Worm (Caenorhabditis elegans) whole organism, early embryonic: ENCODE measurements around the gene ptr-3.

Source experiments
- B0310.2 ChIP-seq: sonication (generic microtip); optimal IDR thresholded peaks from 2 replicates; lab custom pipeline; 2016; ENCODE audit warnings: mild to moderate bottlenecking, missing genetic modification characterization, missing compliant biosample characterization
- F13C5.2 ChIP-seq: sonication (generic microtip); optimal IDR thresholded peaks from 2 replicates; lab custom pipeline; 2017; ENCODE audit warnings: mild to moderate bottlenecking, missing genetic modification characterization, inconsistent platforms, missing compliant biosample characterization
- aly-1 ChIP-seq: sonication (generic microtip); optimal IDR thresholded peaks from 2 replicates; lab custom pipeline; 2016; ENCODE audit warnings: missing genetic modification characterization, missing compliant biosample characterization
- ama-1 ChIP-seq: fragments of 150-350 bp; optimal IDR thresholded peaks from 2 replicates; lab custom pipeline; 2014
- ceh-36 ChIP-seq: sonication (generic microtip); optimal IDR thresholded peaks from 2 replicates; lab custom pipeline; 2016; ENCODE audit warnings: missing genetic modification characterization, inconsistent platforms, missing compliant biosample characterization
- flt-1 ChIP-seq: fragments of 200-800 bp; sonication (Bioruptor generic); IDR thresholded peaks from 2 replicates; pipeline ENCODE4 v1.3.6; 2022; ENCODE audit warnings: missing genetic modification characterization, missing compliant biosample characterization
- hmbx-1 ChIP-seq: sonication (generic microtip); optimal IDR thresholded peaks from 2 replicates; lab custom pipeline; 2016; ENCODE audit warnings: mild to moderate bottlenecking, missing genetic modification characterization, missing compliant biosample characterization
- hmg-4 ChIP-seq: fragments of 200-800 bp; sonication (Bioruptor generic); optimal IDR thresholded peaks from 2 replicates; lab custom pipeline; 2018; ENCODE audit warnings: mild to moderate bottlenecking, missing genetic modification characterization, missing compliant biosample characterization
- hnd-1 ChIP-seq: sonication (generic microtip); optimal IDR thresholded peaks from 2 replicates; lab custom pipeline; 2016; ENCODE audit warnings: missing genetic modification characterization, missing compliant biosample characterization
- pes-1 ChIP-seq: fragments of 200-800 bp; sonication (Bioruptor generic); IDR thresholded peaks from 2 replicates; pipeline ENCODE4 v1.3.6; 2022; ENCODE audit warnings: missing genetic modification reagents, missing genetic modification characterization, missing compliant biosample characterization
- scrt-1 ChIP-seq: fragments of 200-800 bp; sonication (Bioruptor generic); IDR thresholded peaks from 2 replicates; pipeline ENCODE4 v1.3.6; 2022; ENCODE audit warnings: missing genetic modification characterization, missing compliant biosample characterization
- sea-1 ChIP-seq: fragments of 200-800 bp; sonication (Bioruptor generic); conservative IDR thresholded peaks from 2 replicates; pipeline ENCODE4 v1.3.6; 2022; ENCODE audit warnings: missing genetic modification characterization, missing compliant biosample characterization
- tbx-11 ChIP-seq: fragments of 200-800 bp; sonication (Bioruptor generic); IDR thresholded peaks from 2 replicates; pipeline ENCODE4 v1.3.6; 2022; ENCODE audit warnings: missing genetic modification characterization, missing compliant biosample characterization
- tbx-37 ChIP-seq: fragments of 200-800 bp; sonication (Bioruptor generic); conservative IDR thresholded peaks from 2 replicates; pipeline ENCODE4 v1.3.6; 2022; ENCODE audit warnings: missing genetic modification reagents, missing genetic modification characterization, missing compliant biosample characterization

DNA sequence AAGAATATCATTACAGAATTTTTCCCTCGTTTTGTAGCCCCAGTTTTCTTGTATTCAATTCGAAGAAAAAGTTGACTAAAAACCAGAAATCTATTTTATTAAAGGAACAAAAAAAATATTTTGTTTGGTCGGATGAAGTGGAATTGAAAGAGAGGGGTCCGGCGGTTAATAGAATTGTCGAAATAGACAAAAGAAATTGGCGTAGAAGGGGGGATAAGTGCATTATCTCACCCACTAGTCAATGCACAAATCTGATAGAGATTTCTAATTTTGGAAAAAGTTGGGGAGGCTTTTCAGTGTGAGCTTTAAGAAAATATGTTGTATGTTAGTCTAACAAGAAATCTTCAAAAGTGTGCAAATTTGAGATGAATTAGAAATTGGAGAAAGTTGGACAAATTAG is 12.9 kb downstream of the ptr-3 start:
- TF ChIP-seq ama-1 (lab: Kevin White, UChicago), result no peak
- TF ChIP-seq flt-1 (GFP tag; lab: Robert Waterston, UW), result no peak
- TF ChIP-seq B0310.2 (tag; lab: Kevin White, UChicago), result no peak
- no peak for TF ChIP-seq hnd-1
- TF ChIP-seq ceh-36 (tag; lab: Kevin White, UChicago), result no peak
- TF ChIP-seq scrt-1 (GFP tag; lab: Robert Waterston, UW), result no peak
- no peak for TF ChIP-seq tbx-37 (GFP tag; lab: Robert Waterston, UW)
- TF ChIP-seq hmg-4 (GFP tag; lab: Kevin White, UChicago), result no peak
- no peak for TF ChIP-seq aly-1 (tag; lab: Kevin White, UChicago)
- no peak for TF ChIP-seq pes-1 (GFP tag; lab: Robert Waterston, UW)
- TF ChIP-seq F13C5.2, result no peak
- no peak for TF ChIP-seq tbx-11 (GFP tag; lab: Robert Waterston, UW)
- TF ChIP-seq sea-1 (GFP tag; lab: Robert Waterston, UW), result no peak
- TF ChIP-seq hmbx-1 (tag; lab: Kevin White, UChicago), result no peak
